Worm (Caenorhabditis elegans) whole organism, early embryonic: ENCODE results near the gene tag-267.
A peak's percentile ranks its signal among the peaks of the same experiment; 100 is the strongest.

Source experiments
- B0310.2 ChIP-seq: sonication (generic microtip); optimal IDR thresholded peaks from 2 replicates; lab custom pipeline; 2016; ENCODE audit warnings: mild to moderate bottlenecking, missing genetic modification characterization, missing compliant biosample characterization
- F13C5.2 ChIP-seq: sonication (generic microtip); optimal IDR thresholded peaks from 2 replicates; lab custom pipeline; 2017; ENCODE audit warnings: mild to moderate bottlenecking, missing genetic modification characterization, inconsistent platforms, missing compliant biosample characterization
- aly-1 ChIP-seq: sonication (generic microtip); optimal IDR thresholded peaks from 2 replicates; lab custom pipeline; 2016; ENCODE audit warnings: missing genetic modification characterization, missing compliant biosample characterization
- ama-1 ChIP-seq: fragments of 150-350 bp; optimal IDR thresholded peaks from 2 replicates; lab custom pipeline; 2014
- ceh-13 ChIP-seq: fragments of 200-800 bp; sonication (Bioruptor generic); optimal IDR thresholded peaks from 2 replicates; lab custom pipeline; 2018; ENCODE audit warnings: mild to moderate bottlenecking, missing genetic modification characterization, missing compliant biosample characterization
- ceh-36 ChIP-seq: sonication (generic microtip); optimal IDR thresholded peaks from 2 replicates; lab custom pipeline; 2016; ENCODE audit warnings: missing genetic modification characterization, inconsistent platforms, missing compliant biosample characterization
- ets-7 ChIP-seq: sonication (generic microtip); optimal IDR thresholded peaks from 2 replicates; lab custom pipeline; 2016; ENCODE audit warnings: missing genotype, missing genetic modification characterization, missing compliant biosample characterization
- flt-1 ChIP-seq: fragments of 200-800 bp; sonication (Bioruptor generic); IDR thresholded peaks from 2 replicates; pipeline ENCODE4 v1.3.6; 2022; ENCODE audit warnings: missing genetic modification characterization, missing compliant biosample characterization
- hmbx-1 ChIP-seq: sonication (generic microtip); optimal IDR thresholded peaks from 2 replicates; lab custom pipeline; 2016; ENCODE audit warnings: mild to moderate bottlenecking, missing genetic modification characterization, missing compliant biosample characterization
- hmg-4 ChIP-seq: fragments of 200-800 bp; sonication (Bioruptor generic); optimal IDR thresholded peaks from 2 replicates; lab custom pipeline; 2018; ENCODE audit warnings: mild to moderate bottlenecking, missing genetic modification characterization, missing compliant biosample characterization
- hnd-1 ChIP-seq: sonication (generic microtip); optimal IDR thresholded peaks from 2 replicates; lab custom pipeline; 2016; ENCODE audit warnings: missing genetic modification characterization, missing compliant biosample characterization
- pes-1 ChIP-seq: fragments of 200-800 bp; sonication (Bioruptor generic); IDR thresholded peaks from 2 replicates; pipeline ENCODE4 v1.3.6; 2022; ENCODE audit warnings: missing genetic modification reagents, missing genetic modification characterization, missing compliant biosample characterization
- scrt-1 ChIP-seq: fragments of 200-800 bp; sonication (Bioruptor generic); IDR thresholded peaks from 2 replicates; pipeline ENCODE4 v1.3.6; 2022; ENCODE audit warnings: missing genetic modification characterization, missing compliant biosample characterization
- sea-1 ChIP-seq: fragments of 200-800 bp; sonication (Bioruptor generic); conservative IDR thresholded peaks from 2 replicates; pipeline ENCODE4 v1.3.6; 2022; ENCODE audit warnings: missing genetic modification characterization, missing compliant biosample characterization
- tbx-11 ChIP-seq: fragments of 200-800 bp; sonication (Bioruptor generic); IDR thresholded peaks from 2 replicates; pipeline ENCODE4 v1.3.6; 2022; ENCODE audit warnings: missing genetic modification characterization, missing compliant biosample characterization
- tbx-37 ChIP-seq: fragments of 200-800 bp; sonication (Bioruptor generic); conservative IDR thresholded peaks from 2 replicates; pipeline ENCODE4 v1.3.6; 2022; ENCODE audit warnings: missing genetic modification reagents, missing genetic modification characterization, missing compliant biosample characterization
- tra-4 ChIP-seq: sonication (generic microtip); optimal IDR thresholded peaks from 2 replicates; lab custom pipeline; 2017; ENCODE audit warnings: missing genetic modification characterization, missing compliant biosample characterization

The tag-267 gene

ce11 chrIII:654365-654764, 13.8 kb downstream of the tag-267 start:
- TF ChIP-seq scrt-1 (GFP tag; lab: Robert Waterston, UW) (no peak), ceh-13 (GFP tag; lab: Kevin White, UChicago) (no peak), tbx-37 (GFP tag; lab: Robert Waterston, UW) (no peak), aly-1 (tag; lab: Kevin White, UChicago) (no peak), ets-7 (tag; lab: Kevin White, UChicago) (no peak), F13C5.2 (tag; lab: Kevin White, UChicago) (no peak)

ce11 chrIII:656660-657059, 16.1 kb downstream of the tag-267 start:
- TF ChIP-seq hnd-1 (tag; lab: Kevin White, UChicago) (no peak), F13C5.2 (tag; lab: Kevin White, UChicago) (no peak), hmg-4 (no peak), tbx-11 (GFP tag; lab: Robert Waterston, UW) (no peak), ceh-13 (GFP tag; lab: Kevin White, UChicago) (no peak), ets-7 (tag; lab: Kevin White, UChicago) (no peak), B0310.2 (tag; lab: Kevin White, UChicago) (no peak), pes-1 (GFP tag; lab: Robert Waterston, UW) (no peak), ama-1 (lab: Kevin White, UChicago) (no peak), scrt-1 (GFP tag; lab: Robert Waterston, UW) (no peak), ceh-36 (tag; lab: Kevin White, UChicago) (no peak), flt-1 (GFP tag; lab: Robert Waterston, UW) (no peak), tra-4 (no peak), sea-1 (no peak), aly-1 (tag; lab: Kevin White, UChicago) (no peak), hmbx-1 (tag; lab: Kevin White, UChicago) (no peak)

DNA sequence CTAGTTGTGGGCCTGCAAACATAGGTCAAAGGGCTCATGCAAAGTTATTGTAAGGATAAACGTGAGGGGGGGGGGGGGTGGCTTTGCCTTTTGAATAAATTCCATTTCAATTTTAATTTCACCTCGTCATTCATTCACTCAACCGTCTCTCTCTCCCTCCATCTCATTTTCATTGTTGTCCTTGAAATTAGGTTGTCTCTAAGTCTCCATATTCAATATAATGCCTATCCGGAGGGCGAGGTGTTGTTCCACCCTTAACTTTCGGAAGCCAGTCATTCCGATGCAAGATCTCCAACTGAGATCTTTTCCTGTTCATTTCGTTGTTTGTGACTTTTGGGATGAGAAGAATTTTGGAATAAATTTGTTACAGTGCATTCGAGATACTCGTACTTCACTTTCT, 16.7 kb downstream of the tag-267 start:
- TF ChIP-seq ceh-36 (tag; lab: Kevin White, UChicago) (peak; percentile 20), hmbx-1 (tag; lab: Kevin White, UChicago) (no peak)

ce11 chrIII:658357-658756, 17.8 kb downstream of the tag-267 start, which contains the start of gene C09F5.1:
Gene C09F5.1 (plus strand): TSS chrIII:658709.
- TF ChIP-seq B0310.2 (tag; lab: Kevin White, UChicago), result no peak

- TF ChIP-seq F13C5.2 (tag; lab: Kevin White, UChicago), result no peak
- TF ChIP-seq ets-7 (tag; lab: Kevin White, UChicago), result no peak
- no peak for TF ChIP-seq scrt-1 (GFP tag; lab: Robert Waterston, UW)
- TF ChIP-seq B0310.2 (tag; lab: Kevin White, UChicago), result no peak
- TF ChIP-seq tra-4, result no peak
- TF ChIP-seq ama-1 (lab: Kevin White, UChicago), result no peak
- no peak for TF ChIP-seq flt-1 (GFP tag; lab: Robert Waterston, UW)
- TF ChIP-seq aly-1 (tag; lab: Kevin White, UChicago), result no peak
- TF ChIP-seq ceh-13 (GFP tag; lab: Kevin White, UChicago), result no peak
- TF ChIP-seq ceh-36 (tag; lab: Kevin White, UChicago), result no peak
- no peak for TF ChIP-seq hmg-4
- no peak for TF ChIP-seq hmbx-1 (tag; lab: Kevin White, UChicago)
Observed at ce11 chrIII:665173-665757, 24.7 kb downstream of the tag-267 start, which contains the start of gene C09F5.3. Gene C09F5.3 (minus strand): TSS chrIII:665266.

- TF ChIP-seq pes-1 (GFP tag; lab: Robert Waterston, UW) (no peak), ets-7 (tag; lab: Kevin White, UChicago) (no peak), F13C5.2 (tag; lab: Kevin White, UChicago) (peak; percentile 8), hnd-1 (tag; lab: Kevin White, UChicago) (no peak), hmg-4 (peak; percentile 46), aly-1 (tag; lab: Kevin White, UChicago) (no peak), ceh-13 (GFP tag; lab: Kevin White, UChicago) (no peak)
Observed at ce11 chrIII:668303-668893, 27.8 kb downstream of the tag-267 start, which contains the start of gene W02B3.3. Gene W02B3.3 (minus strand): TSS chrIII:668433.

DNA sequence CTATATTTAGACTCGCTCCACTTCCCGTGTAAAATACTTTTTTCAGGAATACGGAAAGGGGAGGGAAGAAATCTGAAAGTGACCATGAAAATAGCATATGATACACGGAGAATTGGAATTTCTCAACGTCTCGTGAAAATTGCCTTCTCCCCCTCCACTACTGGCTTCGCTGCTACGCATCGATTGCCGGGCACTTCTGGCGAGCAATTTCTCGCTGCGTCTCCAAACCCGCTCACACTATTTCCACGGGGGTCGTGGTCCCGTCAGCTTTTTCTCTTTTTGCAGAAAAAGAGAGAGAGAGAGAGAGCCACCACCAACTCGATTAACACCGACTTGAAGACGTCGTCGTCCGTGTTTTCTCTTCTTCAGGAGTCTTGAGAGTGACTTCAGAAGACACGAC, 30.4 kb downstream of the tag-267 start:
- TF ChIP-seq ceh-13 (GFP tag; lab: Kevin White, UChicago) (no peak), sea-1 (no peak), scrt-1 (GFP tag; lab: Robert Waterston, UW) (no peak), hmbx-1 (tag; lab: Kevin White, UChicago) (no peak), ceh-36 (tag; lab: Kevin White, UChicago) (no peak), ets-7 (tag; lab: Kevin White, UChicago) (no peak), aly-1 (tag; lab: Kevin White, UChicago) (no peak), hmg-4 (no peak), hnd-1 (tag; lab: Kevin White, UChicago) (no peak)

- TF ChIP-seq hmbx-1 (tag; lab: Kevin White, UChicago) (no peak), ceh-13 (GFP tag; lab: Kevin White, UChicago) (no peak), aly-1 (tag; lab: Kevin White, UChicago) (no peak), scrt-1 (GFP tag; lab: Robert Waterston, UW) (no peak), flt-1 (GFP tag; lab: Robert Waterston, UW) (no peak), tbx-37 (GFP tag; lab: Robert Waterston, UW) (no peak), hnd-1 (tag; lab: Kevin White, UChicago) (no peak), ets-7 (tag; lab: Kevin White, UChicago) (no peak), hmg-4 (no peak), tra-4 (no peak), F13C5.2 (tag; lab: Kevin White, UChicago) (no peak), ama-1 (lab: Kevin White, UChicago) (no peak), pes-1 (GFP tag; lab: Robert Waterston, UW) (no peak), tbx-11 (GFP tag; lab: Robert Waterston, UW) (no peak)
Observed at ce11 chrIII:675413-675812, 34.8 kb downstream of the tag-267 start.
